Fruit fly (Drosophila melanogaster) whole organism, prepupa: ENCODE measurements around the gene CG33721.

Experiments used
- CG10631 ChIP-seq: fragments of 200-800 bp; sonication (Bioruptor generic); optimal IDR thresholded peaks from 2 replicates; lab custom pipeline; 2016; ENCODE audit warnings: missing biosample characterization, missing genetic modification characterization
- CG6276 ChIP-seq: fragments of 200-800 bp; sonication (Bioruptor generic); optimal IDR thresholded peaks from 2 replicates; lab custom pipeline; 2017; ENCODE audit warnings: missing biosample characterization, mild to moderate bottlenecking, missing genetic modification characterization
- CG8632 ChIP-seq: fragments of 200-800 bp; sonication (Bioruptor generic); optimal IDR thresholded peaks from 3 replicates; lab custom pipeline; 2016; ENCODE audit warnings: missing biosample characterization, missing genetic modification characterization
- CG9139 ChIP-seq: fragments of 200-800 bp; sonication (Bioruptor generic); optimal IDR thresholded peaks from 3 replicates; lab custom pipeline; 2017; ENCODE audit warnings: missing biosample characterization, mild to moderate bottlenecking, missing genetic modification characterization
- Eip75B ChIP-seq: fragments of 200-800 bp; sonication (Bioruptor generic); optimal IDR thresholded peaks from 3 replicates; lab custom pipeline; 2016; ENCODE audit warnings: missing biosample characterization, missing genetic modification characterization
- Eip93F ChIP-seq: fragments of 200-800 bp; sonication (Bioruptor generic); optimal IDR thresholded peaks from 2 replicates; lab custom pipeline; 2016; ENCODE audit warnings: missing biosample characterization, mild to moderate bottlenecking, missing genetic modification characterization
- Hr38 ChIP-seq: sonication (Bioruptor generic); optimal IDR thresholded peaks from 2 replicates; lab custom pipeline; 2016; ENCODE audit warnings: missing biosample characterization, missing genetic modification characterization
- OdsH ChIP-seq: fragments of 200-800 bp; sonication (Bioruptor generic); optimal IDR thresholded peaks from 3 replicates; lab custom pipeline; 2016; ENCODE audit warnings: missing biosample characterization, missing genetic modification characterization
- Sox102F ChIP-seq: fragments of 200-800 bp; sonication (Bioruptor generic); optimal IDR thresholded peaks from 2 replicates; lab custom pipeline; 2016; ENCODE audit warnings: missing biosample characterization, mild to moderate bottlenecking, missing genetic modification characterization
- salr ChIP-seq, 2 experiments: fragments of 200-800 bp; sonication (Bioruptor generic); optimal IDR thresholded peaks; 3 replicates each; lab custom pipeline; 2016 to 2018; ENCODE audit warnings: missing biosample characterization in 2 of 2, missing genetic modification characterization in 2 of 2, mild to moderate bottlenecking in 1 of 2
- spab ChIP-seq: fragments of 200-800 bp; sonication (Bioruptor generic); optimal IDR thresholded peaks from 2 replicates; lab custom pipeline; 2017; ENCODE audit warnings: missing biosample characterization, mild to moderate bottlenecking, missing genetic modification characterization, missing genetic modification reagents

DNA sequence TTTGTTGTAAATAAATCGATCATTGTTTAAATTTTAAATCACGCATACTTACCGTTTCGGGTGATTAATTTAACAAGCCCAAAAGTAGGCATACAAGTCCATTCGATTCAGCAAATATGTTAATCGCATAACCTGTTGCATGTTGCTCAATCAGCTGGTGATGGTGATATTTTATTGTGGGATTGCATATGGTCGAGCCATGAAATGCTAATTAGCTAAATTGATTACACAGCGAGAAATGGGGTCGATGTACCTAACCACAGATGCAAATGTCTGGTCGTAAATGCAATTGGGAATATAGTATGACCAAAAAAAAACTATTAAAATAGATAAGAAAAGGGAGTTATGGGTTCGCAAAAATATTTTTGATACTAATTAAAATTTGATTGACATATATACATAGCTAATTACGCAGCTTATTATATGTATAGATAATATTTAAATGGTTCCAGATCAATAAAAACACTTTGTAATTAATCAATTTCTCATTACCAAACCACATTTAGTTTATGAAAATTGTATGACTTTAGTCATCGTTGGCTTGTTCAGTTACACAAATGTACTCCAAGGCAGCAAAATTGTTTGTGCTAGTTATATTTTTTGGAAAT, at the start of gene CG33721:
- TF ChIP-seq CG9139 (GFP tag; lab: Kevin White, UChicago): no peak
- TF ChIP-seq salr (GFP tag; optimal IDR thresholded peaks at IDR 0.05; lab: Kevin White, UChicago): no peak
- no peak for TF ChIP-seq CG6276 (GFP tag; lab: Kevin White, UChicago)
- no peak for TF ChIP-seq CG10631
- TF ChIP-seq Hr38: no peak
- no peak for TF ChIP-seq Eip75B
- TF ChIP-seq Eip93F (GFP tag; lab: Kevin White, UChicago): no peak
- TF ChIP-seq spab (GFP tag; lab: Kevin White, UChicago): no peak
- no peak for TF ChIP-seq OdsH (GFP tag; lab: Kevin White, UChicago)
- no peak for TF ChIP-seq Sox102F (GFP tag; lab: Kevin White, UChicago)
- no peak for TF ChIP-seq CG8632 (GFP tag; lab: Kevin White, UChicago)
